Fruit fly (Drosophila melanogaster): ENCODE measurements around the gene sty.
A peak's percentile ranks its signal among the peaks of the same experiment; 100 is the strongest.

sty gene

dm6 chr3L:3471174-3471573 lies 46.4 kb upstream of the sty start, which contains the start of gene CG14971 (continued):
- no peak for TF ChIP-seq CG6272 (GFP tag; IDR thresholded peaks at IDR 0.05)
- peak; percentile 73 for TF ChIP-seq CG9932 (GFP tag; IDR thresholded peaks at IDR 0.05)
- TF ChIP-seq ato (GFP tag; IDR thresholded peaks at IDR 0.05; ENCODE audit: partially characterized antibody), result peak; percentile 80
- TF ChIP-seq CG32767 (GFP tag; IDR thresholded peaks at IDR 0.05), result peak; percentile 10; the same call in 1 of the 2 replicates
- no peak for TF ChIP-seq gcm (GFP tag; optimal IDR thresholded peaks at IDR 0.05)
- TF ChIP-seq CG11560 (tag; IDR thresholded peaks at IDR 0.05), result no peak
- no peak for TF ChIP-seq CG11093 (GFP tag; IDR thresholded peaks at IDR 0.05)
- peak; percentile 37 for TF ChIP-seq Dad (GFP tag; optimal IDR thresholded peaks at IDR 0.05)
- TF ChIP-seq CG4820 (GFP tag; optimal IDR thresholded peaks at IDR 0.05), result no peak
- peak; percentile 30 for TF ChIP-seq repo (GFP tag; optimal IDR thresholded peaks at IDR 0.05)
- peak; percentile 43 for TF ChIP-seq CG9609 (GFP tag; optimal IDR thresholded peaks at IDR 0.05)
- TF ChIP-seq CG31365 (tag; optimal IDR thresholded peaks at IDR 0.05), result no peak
- no peak for TF ChIP-seq CG11247 (GFP tag; IDR thresholded peaks at IDR 0.05)
- no peak for TF ChIP-seq sim (GFP tag; IDR thresholded peaks at IDR 0.05)
- no peak for TF ChIP-seq zf30C (GFP tag; optimal IDR thresholded peaks at IDR 0.05)
- TF ChIP-seq Optix (GFP tag; IDR thresholded peaks at IDR 0.05), result no peak
- TF ChIP-seq CG8944 (GFP tag; optimal IDR thresholded peaks at IDR 0.05), result peak; percentile 45
- peak; percentile 49 for TF ChIP-seq HmgD (GFP tag; optimal IDR thresholded peaks at IDR 0.05)
- no peak for TF ChIP-seq CG4360 (GFP tag; IDR thresholded peaks at IDR 0.05)
- no peak for TF ChIP-seq CG9437 (GFP tag; optimal IDR thresholded peaks at IDR 0.05)
- TF ChIP-seq CG18476 (GFP tag; optimal IDR thresholded peaks at IDR 0.05), result peak; percentile 5
- no peak for TF ChIP-seq odd (GFP tag; optimal IDR thresholded peaks at IDR 0.05)
- no peak for TF ChIP-seq CG31441 (GFP tag; IDR thresholded peaks at IDR 0.05)
- TF ChIP-seq so (GFP tag; IDR thresholded peaks at IDR 0.05), result no peak
- no peak for TF ChIP-seq pb (GFP tag; optimal IDR thresholded peaks at IDR 0.05)
- TF ChIP-seq Bgb (GFP tag; IDR thresholded peaks at IDR 0.05; ENCODE audit: partially characterized antibody), result peak; percentile 91
- TF ChIP-seq Scr (GFP tag; IDR thresholded peaks at IDR 0.05; ENCODE audit: partially characterized antibody), result peak; percentile 83
- TF ChIP-seq klu (GFP tag; IDR thresholded peaks at IDR 0.05), result peak; percentile 91
- TF ChIP-seq shn (GFP tag; optimal IDR thresholded peaks at IDR 0.05), result peak; percentile 36
- TF ChIP-seq CG8924 (tag; optimal IDR thresholded peaks at IDR 0.05), result peak; percentile 34
- TF ChIP-seq CG12391 (tag; optimal IDR thresholded peaks at IDR 0.05), result peak; percentile 46
- no peak for TF ChIP-seq Adf1 (GFP tag; IDR thresholded peaks at IDR 0.05)
- peak; percentile 9 for TF ChIP-seq bcd (GFP tag; optimal IDR thresholded peaks at IDR 0.05)
- peak; percentile 86 for TF ChIP-seq pzg (GFP tag; optimal IDR thresholded peaks at IDR 0.05)
- TF ChIP-seq Xrp1 (GFP tag; IDR thresholded peaks at IDR 0.05), result peak; percentile 35
- TF ChIP-seq tll (GFP tag; optimal IDR thresholded peaks at IDR 0.05), result no peak
- no peak for TF ChIP-seq CG8478 (optimal IDR thresholded peaks at IDR 0.05)
- TF ChIP-seq CG7963 (GFP tag; IDR thresholded peaks at IDR 0.05; ENCODE audit: partially characterized antibody), result peak; percentile 77
- peak; percentile 28 for TF ChIP-seq CG15601 (tag; optimal IDR thresholded peaks at IDR 0.05)
- TF ChIP-seq sima (GFP tag; optimal IDR thresholded peaks at IDR 0.05), result no peak
- TF ChIP-seq slou (GFP tag; optimal IDR thresholded peaks at IDR 0.05), result peak; percentile 53
- TF ChIP-seq Rfx (GFP tag; IDR thresholded peaks at IDR 0.05), result peak; percentile 73
- peak; percentile 31 for TF ChIP-seq Mes4 (GFP tag; optimal IDR thresholded peaks at IDR 0.05)
- no peak for TF ChIP-seq Poxn (GFP tag; IDR thresholded peaks at IDR 0.05)
- TF ChIP-seq GATAe (GFP tag; conservative IDR thresholded peaks at IDR 0.05), result peak; percentile 31; the same call in 1 of the 2 replicates
- peak; percentile 56 for TF ChIP-seq CG13624 (GFP tag; optimal IDR thresholded peaks at IDR 0.05)
- peak; percentile 42 for TF ChIP-seq Hmr (GFP tag; optimal IDR thresholded peaks at IDR 0.05)
- TF ChIP-seq H2.0 (GFP tag; IDR thresholded peaks at IDR 0.05), result 0 out of 2 replicates have a peak, but pooled peaks have one; percentile 36
- TF ChIP-seq CG2678 (tag; optimal IDR thresholded peaks at IDR 0.05), result no peak
- TF ChIP-seq CG12155 (GFP tag; optimal IDR thresholded peaks at IDR 0.05), result peak; percentile 3
- no peak for TF ChIP-seq CG8359 (GFP tag; optimal IDR thresholded peaks at IDR 0.05; ENCODE audit: borderline replicate concordance)
- TF ChIP-seq CG4707 (GFP tag; optimal IDR thresholded peaks at IDR 0.05), result no peak
